Fruit fly (Drosophila melanogaster): ENCODE results near the gene CG42588.

The CG42588 gene

DNA sequence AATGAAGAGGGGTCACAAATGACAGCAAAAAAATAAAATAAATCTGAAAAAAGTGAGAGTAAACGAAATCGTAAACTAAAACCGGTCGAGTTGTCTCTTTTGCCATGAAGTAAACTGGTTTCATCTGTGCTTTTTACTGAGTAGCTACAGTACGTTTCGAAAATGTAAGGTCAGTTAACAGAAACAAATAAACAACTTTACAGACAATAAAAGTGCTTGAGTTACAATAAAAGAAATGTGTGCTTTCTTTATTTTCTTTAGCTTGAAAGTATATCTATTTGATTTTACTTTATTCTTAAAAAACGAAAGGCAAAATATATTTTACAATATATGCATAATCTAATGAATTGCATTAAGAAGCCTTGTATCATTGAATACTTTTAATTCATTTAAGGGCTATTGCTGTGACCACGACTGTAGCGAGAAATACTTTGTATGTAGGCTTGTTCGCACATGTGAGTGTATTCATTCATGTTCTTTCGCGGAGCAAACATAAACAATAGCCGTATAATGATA, 21.1 kb upstream of the CG42588 start (continued):
- TF ChIP-seq eve (GFP tag; optimal IDR thresholded peaks at IDR 0.05) (peak in 1 of 2 experiments; percentile 30), pzg (GFP tag; optimal IDR thresholded peaks at IDR 0.05) (no peak), CG11504 (tag; optimal IDR thresholded peaks at IDR 0.05) (peak; percentile 79), Dll (GFP tag; IDR thresholded peaks at IDR 0.05; ENCODE audit: partially characterized antibody) (no peak), Sox102F (GFP tag; optimal IDR thresholded peaks at IDR 0.05) (peak; percentile 61), CG4854 (GFP tag; optimal IDR thresholded peaks at IDR 0.05) (peak; percentile 23), her (GFP tag; optimal IDR thresholded peaks at IDR 0.05) (no peak), shn (GFP tag; optimal IDR thresholded peaks at IDR 0.05) (no peak), CG2889 (GFP tag; IDR thresholded peaks at IDR 0.05) (no peak), org-1 (GFP tag; optimal IDR thresholded peaks at IDR 0.05) (peak; percentile 47), CG11560 (tag; IDR thresholded peaks at IDR 0.05) (no peak), mam (GFP tag; optimal IDR thresholded peaks at IDR 0.05) (peak; percentile 32), chinmo (GFP tag; IDR thresholded peaks at IDR 0.05; ENCODE audit: partially characterized antibody) (no peak), tgo (GFP tag; IDR thresholded peaks at IDR 0.05) (peak; percentile 21; the same call in 1 of the 3 replicates), gcm2 (GFP tag; optimal IDR thresholded peaks at IDR 0.05) (no peak), CG17802 (tag; optimal IDR thresholded peaks at IDR 0.05) (no peak), bigmax (GFP tag; optimal IDR thresholded peaks at IDR 0.05) (no peak), CG2202 (tag; optimal IDR thresholded peaks at IDR 0.05) (no peak), CG34422 (GFP tag; IDR thresholded peaks at IDR 0.05) (no peak; the same call in 2 of the 3 replicates), ranshi (GFP tag; IDR thresholded peaks at IDR 0.05) (no peak), eyg (GFP tag; optimal IDR thresholded peaks at IDR 0.05) (no peak), BtbVII (GFP tag; optimal IDR thresholded peaks at IDR 0.05) (peak; percentile 20), CG12236 (GFP tag; optimal IDR thresholded peaks at IDR 0.05) (no peak), Stat92E (GFP tag; optimal IDR thresholded peaks at IDR 0.05) (no peak), CG6689 (GFP tag; IDR thresholded peaks at IDR 0.05) (peak; percentile 60), CG3838 (GFP tag; optimal IDR thresholded peaks at IDR 0.05) (no peak), CG8478 (optimal IDR thresholded peaks at IDR 0.05) (no peak), CG11093 (GFP tag; IDR thresholded peaks at IDR 0.05) (no peak), insv (GFP tag; optimal IDR thresholded peaks at IDR 0.05) (no peak), Fer1 (GFP tag; optimal IDR thresholded peaks at IDR 0.05) (peak; percentile 74), CG7963 (GFP tag; IDR thresholded peaks at IDR 0.05; ENCODE audit: partially characterized antibody) (no peak), CG1602 (GFP tag; optimal IDR thresholded peaks at IDR 0.05) (peak; percentile 19), rib (GFP tag; IDR thresholded peaks at IDR 0.05) (no peak), Oaz (GFP tag; IDR thresholded peaks at IDR 0.05) (no peak), BEAF-32 (GFP tag; optimal IDR thresholded peaks at IDR 0.05) (no peak), CG12769 (tag; optimal IDR thresholded peaks at IDR 0.05) (no peak), kah (GFP tag; optimal IDR thresholded peaks at IDR 0.05) (peak; percentile 23), fd64A (GFP tag; optimal IDR thresholded peaks at IDR 0.05) (no peak), Dfd (GFP tag; optimal IDR thresholded peaks at IDR 0.05) (no peak), CG12942 (GFP tag; optimal IDR thresholded peaks at IDR 0.05) (no peak), Oli (tag; optimal IDR thresholded peaks at IDR 0.05) (peak; percentile 59), row (GFP tag; IDR thresholded peaks at IDR 0.05) (peak; percentile 74), maf-S (GFP tag; optimal IDR thresholded peaks at IDR 0.05) (no peak), CG17568 (GFP tag; optimal IDR thresholded peaks at IDR 0.05) (peak; percentile 53), zen2 (GFP tag; IDR thresholded peaks at IDR 0.05; ENCODE audit: partially characterized antibody) (no peak), h (optimal IDR thresholded peaks at IDR 0.05) (no peak), CG4282 (GFP tag; optimal IDR thresholded peaks at IDR 0.05) (no peak), dmrt11E (tag; optimal IDR thresholded peaks at IDR 0.05) (peak; percentile 24), lab (GFP tag; optimal IDR thresholded peaks at IDR 0.05) (peak; percentile 66), otp (GFP tag; IDR thresholded peaks at IDR 0.05) (no peak), Doc3 (GFP tag; IDR thresholded peaks at IDR 0.05; ENCODE audit: partially characterized antibody) (no peak)
